Fruit fly (Drosophila melanogaster) whole organism, pupa: Measurements from ENCODE around the gene Gbp3.

Source experiments
- CG10348 ChIP-seq: fragments of 200-800 bp; sonication (Bioruptor generic); IDR thresholded peaks from 2 replicates; pipeline ENCODE4 v1.3.6; 2022; ENCODE audit warnings: missing biosample characterization, missing genetic modification characterization
- CG12605 ChIP-seq: fragments of 200-800 bp; sonication (Bioruptor generic); IDR thresholded peaks from 2 replicates; pipeline ENCODE4 v1.3.6; 2022; ENCODE audit warnings: missing biosample characterization, missing genetic modification characterization
- CG13204 ChIP-seq: fragments of 200-800 bp; sonication (Bioruptor generic); optimal IDR thresholded peaks from 2 replicates; lab custom pipeline; 2018; ENCODE audit warnings: missing biosample characterization, mild to moderate bottlenecking, missing genetic modification characterization, moderate library complexity
- CG14655 ChIP-seq: fragments of 200-800 bp; sonication (Bioruptor generic); optimal IDR thresholded peaks from 3 replicates; lab custom pipeline; 2017; ENCODE audit warnings: mild to moderate bottlenecking, missing biosample characterization, missing genetic modification reagents, missing genetic modification characterization
- CG15710 ChIP-seq: fragments of 200-800 bp; sonication (Bioruptor generic); optimal IDR thresholded peaks from 2 replicates; lab custom pipeline; 2018; ENCODE audit warnings: missing biosample characterization, mild to moderate bottlenecking, missing genetic modification characterization, moderate library complexity
- CG17806 ChIP-seq: fragments of 200-800 bp; sonication (Bioruptor generic); optimal IDR thresholded peaks from 2 replicates; lab custom pipeline; 2018; ENCODE audit warnings: missing biosample characterization, mild to moderate bottlenecking, missing genetic modification characterization, moderate library complexity
- CG32121 ChIP-seq: fragments of 200-800 bp; sonication (Bioruptor generic); IDR thresholded peaks from 2 replicates; pipeline ENCODE4 v1.3.6; 2022; ENCODE audit warnings: missing biosample characterization, missing genetic modification characterization
- CG34367 ChIP-seq: fragments of 200-800 bp; sonication (Bioruptor generic); optimal IDR thresholded peaks from 2 replicates; lab custom pipeline; 2018; ENCODE audit warnings: missing biosample characterization, mild to moderate bottlenecking, missing genetic modification characterization
- CG4496 ChIP-seq: fragments of 200-800 bp; sonication (Bioruptor generic); IDR thresholded peaks from 3 replicates; pipeline ENCODE4 v1.3.6; 2022; ENCODE audit warnings: missing biosample characterization, missing genetic modification characterization
- CG8159 ChIP-seq: fragments of 200-800 bp; sonication (Bioruptor generic); optimal IDR thresholded peaks from 3 replicates; lab custom pipeline; 2018; ENCODE audit warnings: missing biosample characterization, mild to moderate bottlenecking, missing genetic modification characterization, moderate library complexity
- CG8301 ChIP-seq: fragments of 200-800 bp; sonication (Bioruptor generic); optimal IDR thresholded peaks from 2 replicates; lab custom pipeline; 2018; ENCODE audit warnings: missing biosample characterization, mild to moderate bottlenecking, missing genetic modification characterization
- CG9948 ChIP-seq: fragments of 200-800 bp; sonication (Bioruptor generic); optimal IDR thresholded peaks from 2 replicates; lab custom pipeline; 2018; ENCODE audit warnings: missing biosample characterization, mild to moderate bottlenecking, missing genetic modification characterization, moderate library complexity
- D1 ChIP-seq: fragments of 200-800 bp; sonication (Bioruptor generic); optimal IDR thresholded peaks from 2 replicates; lab custom pipeline; 2018; ENCODE audit warnings: missing biosample characterization, mild to moderate bottlenecking, missing genetic modification characterization, moderate library complexity
- EcR ChIP-seq: fragments of 200-800 bp; sonication (Bioruptor generic); optimal IDR thresholded peaks from 3 replicates; lab custom pipeline; 2019; ENCODE audit warnings: missing biosample characterization, missing genetic modification characterization, mild to moderate bottlenecking, moderate library complexity, missing genetic modification reagents
- Ets98B ChIP-seq: fragments of 200-800 bp; sonication (Bioruptor generic); IDR thresholded peaks from 2 replicates; pipeline ENCODE4 v1.3.6; 2022; ENCODE audit warnings: missing biosample characterization, missing genetic modification characterization
- Pif1A ChIP-seq: fragments of 200-800 bp; sonication (Bioruptor generic); optimal IDR thresholded peaks from 3 replicates; lab custom pipeline; 2016; ENCODE audit warnings: missing biosample characterization, missing genetic modification characterization
- Pif1B ChIP-seq: fragments of 200-800 bp; sonication (Bioruptor generic); optimal IDR thresholded peaks from 3 replicates; lab custom pipeline; 2016; ENCODE audit warnings: missing biosample characterization, missing genetic modification characterization
- Snoo ChIP-seq: fragments of 200-800 bp; sonication (Bioruptor generic); optimal IDR thresholded peaks from 3 replicates; lab custom pipeline; 2017; ENCODE audit warnings: missing biosample characterization, mild to moderate bottlenecking, missing genetic modification characterization, inconsistent platforms
- fd96Ca ChIP-seq: fragments of 200-800 bp; sonication (Bioruptor generic); IDR thresholded peaks from 3 replicates; pipeline ENCODE4 v1.3.6; 2022; ENCODE audit warnings: missing biosample characterization, missing genetic modification characterization
- gl ChIP-seq: fragments of 200-800 bp; sonication (Bioruptor generic); optimal IDR thresholded peaks from 2 replicates; lab custom pipeline; 2018; ENCODE audit warnings: missing biosample characterization, mild to moderate bottlenecking, missing genetic modification characterization
- rn ChIP-seq: fragments of 200-800 bp; sonication (Bioruptor generic); IDR thresholded peaks from 2 replicates; pipeline ENCODE4 v1.3.6; 2022; ENCODE audit warnings: missing biosample characterization, missing genetic modification characterization

The Gbp3 gene

dm6 chr3R:22976997-22977396 lies at the start of gene Gbp3:
Gbp3 (plus strand) TSS chr3R:22977270.
- TF ChIP-seq EcR (GFP tag; lab: Kevin White, UChicago) (no peak), CG32121 (no peak), CG8301 (tag; lab: Kevin White, UChicago) (no peak), Pif1A (no peak), gl (tag; lab: Kevin White, UChicago) (no peak), CG9948 (tag; lab: Kevin White, UChicago) (no peak), rn (GFP tag; lab: Robert Waterston, UW) (no peak), CG10348 (GFP tag; lab: Robert Waterston, UW) (no peak), CG4496 (GFP tag; lab: Robert Waterston, UW) (no peak), CG13204 (GFP tag; lab: Kevin White, UChicago) (no peak), Pif1B (GFP tag; lab: Kevin White, UChicago) (no peak), Ets98B (GFP tag; lab: Robert Waterston, UW) (no peak)

- TF ChIP-seq CG15710 (tag; lab: Kevin White, UChicago) (no peak), CG13204 (GFP tag; lab: Kevin White, UChicago) (no peak), CG8159 (tag; lab: Kevin White, UChicago) (peak; percentile 21), CG14655 (GFP tag; lab: Kevin White, UChicago) (peak; percentile 3)
- TF ChIP-seq, all 21 proteins: peak for 2
Observed at dm6 chr3R:22965220-22965619, 11.8 kb upstream of the Gbp3 start.

dm6 chr3R:22965984-22966383 lies 11.1 kb upstream of the Gbp3 start, which contains the start of gene Tpl94D:
Tpl94D (plus strand) TSS chr3R:22966284.
- TF ChIP-seq CG15710 (tag; lab: Kevin White, UChicago) = no peak
- no peak for TF ChIP-seq CG9948 (tag; lab: Kevin White, UChicago)
- TF ChIP-seq CG10348 (GFP tag; lab: Robert Waterston, UW) = no peak
- no peak for TF ChIP-seq D1 (tag; lab: Kevin White, UChicago)
- TF ChIP-seq CG12605 = no peak
- TF ChIP-seq CG4496 (GFP tag; lab: Robert Waterston, UW) = no peak

- TF ChIP-seq CG14655 (GFP tag; lab: Kevin White, UChicago) (no peak), CG13204 (GFP tag; lab: Kevin White, UChicago) (no peak), Snoo (tag; lab: Kevin White, UChicago) (no peak), rn (GFP tag; lab: Robert Waterston, UW) (no peak), CG4496 (GFP tag; lab: Robert Waterston, UW) (no peak), CG12605 (no peak), fd96Ca (GFP tag; lab: Robert Waterston, UW) (no peak), D1 (tag; lab: Kevin White, UChicago) (no peak)
- TF ChIP-seq, all 21 proteins: peak for 0
Observed at dm6 chr3R:22986981-22987380, 9.9 kb downstream of the Gbp3 start, which contains the start of gene Or94a. Or94a (plus strand) TSS chr3R:22987281.

- TF ChIP-seq Pif1B (GFP tag; lab: Kevin White, UChicago) (no peak), CG14655 (GFP tag; lab: Kevin White, UChicago) (no peak), CG12605 (no peak)
Observed at dm6 chr3R:22988995-22989394, 11.9 kb downstream of the Gbp3 start, which contains the start of gene Or94b. Or94b (plus strand) TSS chr3R:22989295.

dm6 chr3R:22997912-22998622 lies 21.0 kb downstream of the Gbp3 start, which contains the start of gene Nha2:
Nha2 (minus strand) TSS chr3R:22998528.
- TF ChIP-seq CG32121 = no peak
- no peak for TF ChIP-seq CG8159 (tag; lab: Kevin White, UChicago)
- no peak for TF ChIP-seq CG10348 (GFP tag; lab: Robert Waterston, UW)
- TF ChIP-seq fd96Ca (GFP tag; lab: Robert Waterston, UW) = no peak
- no peak for TF ChIP-seq EcR (GFP tag; lab: Kevin White, UChicago)
- TF ChIP-seq CG14655 (GFP tag; lab: Kevin White, UChicago) = no peak
- TF ChIP-seq Pif1A = no peak
- no peak for TF ChIP-seq Ets98B (GFP tag; lab: Robert Waterston, UW)
- no peak for TF ChIP-seq CG34367 (tag; lab: Kevin White, UChicago)
- TF ChIP-seq CG13204 (GFP tag; lab: Kevin White, UChicago) = no peak
- no peak for TF ChIP-seq Snoo (tag; lab: Kevin White, UChicago)
- TF ChIP-seq gl (tag; lab: Kevin White, UChicago) = no peak
- no peak for TF ChIP-seq rn (GFP tag; lab: Robert Waterston, UW)

- TF ChIP-seq D1 (tag; lab: Kevin White, UChicago) (no peak), CG34367 (tag; lab: Kevin White, UChicago) (no peak), CG10348 (GFP tag; lab: Robert Waterston, UW) (no peak), Pif1B (GFP tag; lab: Kevin White, UChicago) (no peak), CG17806 (tag; lab: Kevin White, UChicago) (no peak)
Observed at dm6 chr3R:22998623-22999179, 21.6 kb downstream of the Gbp3 start.
